Fruit fly (Drosophila melanogaster): ENCODE data around the gene ChLD3.

Gene ChLD3

dm6 chr2L:16729556-16729955 lies 9.1 kb upstream of the ChLD3 start, which contains the start of gene Tsen2 (continued):
- no peak for TF ChIP-seq CG1024 (GFP tag; IDR thresholded peaks at IDR 0.05)
- peak; percentile 38 for TF ChIP-seq Sry-β (GFP tag; optimal IDR thresholded peaks at IDR 0.05)
- TF ChIP-seq CG6689 (GFP tag; IDR thresholded peaks at IDR 0.05): no peak
- TF ChIP-seq Sry-δ (GFP tag; optimal IDR thresholded peaks at IDR 0.05): no peak
- peak; percentile 17 for TF ChIP-seq CG4617 (GFP tag; optimal IDR thresholded peaks at IDR 0.05; ENCODE audit: borderline replicate concordance)
- peak; percentile 12 for TF ChIP-seq CG13424 (tag; optimal IDR thresholded peaks at IDR 0.05)
- no peak for TF ChIP-seq toy (GFP tag; IDR thresholded peaks at IDR 0.05)
- TF ChIP-seq Hr78 (GFP tag; optimal IDR thresholded peaks at IDR 0.05): no peak
- no peak for TF ChIP-seq CG7271 (tag; optimal IDR thresholded peaks at IDR 0.05)
- TF ChIP-seq ken (GFP tag; IDR thresholded peaks at IDR 0.05): no peak
- no peak for TF ChIP-seq hbn (GFP tag; IDR thresholded peaks at IDR 0.05; ENCODE audit: partially characterized antibody)
- no peak for TF ChIP-seq crc (GFP tag; optimal IDR thresholded peaks at IDR 0.05)
- TF ChIP-seq CG2875 (GFP tag; optimal IDR thresholded peaks at IDR 0.05): no peak
- TF ChIP-seq gsb (GFP tag; IDR thresholded peaks at IDR 0.05): no peak
- TF ChIP-seq NFAT (GFP tag; IDR thresholded peaks at IDR 0.05): no peak
- peak; percentile 20 for TF ChIP-seq Lhr (GFP tag; optimal IDR thresholded peaks at IDR 0.05)
- TF ChIP-seq fd102C (GFP tag; optimal IDR thresholded peaks at IDR 0.05): no peak
- peak; percentile 86 for TF ChIP-seq sens (GFP tag)
- no peak for TF ChIP-seq CG17385 (GFP tag; optimal IDR thresholded peaks at IDR 0.05)
- no peak for TF ChIP-seq E2f1 (GFP tag; IDR thresholded peaks at IDR 0.05)
- no peak for TF ChIP-seq ci (GFP tag; IDR thresholded peaks at IDR 0.05)
- TF ChIP-seq CG13624 (GFP tag; optimal IDR thresholded peaks at IDR 0.05): no peak
- no peak for TF ChIP-seq CG12942 (GFP tag; optimal IDR thresholded peaks at IDR 0.05)
- no peak for TF ChIP-seq CG10543 (GFP tag; optimal IDR thresholded peaks at IDR 0.05)
- no peak for TF ChIP-seq Aef1 (GFP tag; IDR thresholded peaks at IDR 0.05)
- TF ChIP-seq CG1603 (tag; optimal IDR thresholded peaks at IDR 0.05): peak; percentile 48
- TF ChIP-seq Dip3 (GFP tag; optimal IDR thresholded peaks at IDR 0.05): no peak
- peak; percentile 56 for TF ChIP-seq E2f2 (GFP tag; IDR thresholded peaks at IDR 0.05)
- no peak for TF ChIP-seq br (optimal IDR thresholded peaks at IDR 0.05)
- TF ChIP-seq yki (optimal IDR thresholded peaks at IDR 0.05): no peak
- no peak for TF ChIP-seq croc (GFP tag; conservative IDR thresholded peaks at IDR 0.05)
- no peak for TF ChIP-seq CG12299 (tag; optimal IDR thresholded peaks at IDR 0.05)
- TF ChIP-seq CG32772 (GFP tag; IDR thresholded peaks at IDR 0.05): no peak
- TF ChIP-seq CG9817 (tag; optimal IDR thresholded peaks at IDR 0.05): no peak
- peak; percentile 74 for TF ChIP-seq gfzf (GFP tag; optimal IDR thresholded peaks at IDR 0.05)
- TF ChIP-seq crol (GFP tag; IDR thresholded peaks at IDR 0.05): no peak
- no peak for TF ChIP-seq cato (GFP tag; optimal IDR thresholded peaks at IDR 0.05; ENCODE audit: borderline replicate concordance)
- peak; percentile 71 for TF ChIP-seq MBD-R2 (GFP tag; IDR thresholded peaks at IDR 0.05)
- TF ChIP-seq CG10147 (GFP tag; optimal IDR thresholded peaks at IDR 0.05): no peak
- TF ChIP-seq Lpt (GFP tag; optimal IDR thresholded peaks at IDR 0.05): no peak
- no peak for TF ChIP-seq D19A (tag; optimal IDR thresholded peaks at IDR 0.05)
- TF ChIP-seq CG2712 (tag; optimal IDR thresholded peaks at IDR 0.05): no peak
- no peak for TF ChIP-seq Eip74EF (GFP tag; optimal IDR thresholded peaks at IDR 0.05)
- TF ChIP-seq CG34224 (GFP tag; IDR thresholded peaks at IDR 0.05; ENCODE audit: partially characterized antibody): no peak
- no peak for TF ChIP-seq CG17361 (GFP tag; IDR thresholded peaks at IDR 0.05)
- no peak for TF ChIP-seq CG30431 (GFP tag; optimal IDR thresholded peaks at IDR 0.05)
- peak; percentile 36; the same call in 1 of the 3 replicates for TF ChIP-seq row (GFP tag; IDR thresholded peaks at IDR 0.05)
- no peak for TF ChIP-seq Dad (GFP tag; optimal IDR thresholded peaks at IDR 0.05)
- TF ChIP-seq lbe (GFP tag; optimal IDR thresholded peaks at IDR 0.05): peak; percentile 9
- no peak for TF ChIP-seq Ets65A (GFP tag)
- no peak for TF ChIP-seq Bgb (GFP tag; IDR thresholded peaks at IDR 0.05; ENCODE audit: partially characterized antibody)

Measured in whole organism, embryonic.